Fruit fly (Drosophila melanogaster): ENCODE measurements around the gene Src64B.

Src64B gene

DNA sequence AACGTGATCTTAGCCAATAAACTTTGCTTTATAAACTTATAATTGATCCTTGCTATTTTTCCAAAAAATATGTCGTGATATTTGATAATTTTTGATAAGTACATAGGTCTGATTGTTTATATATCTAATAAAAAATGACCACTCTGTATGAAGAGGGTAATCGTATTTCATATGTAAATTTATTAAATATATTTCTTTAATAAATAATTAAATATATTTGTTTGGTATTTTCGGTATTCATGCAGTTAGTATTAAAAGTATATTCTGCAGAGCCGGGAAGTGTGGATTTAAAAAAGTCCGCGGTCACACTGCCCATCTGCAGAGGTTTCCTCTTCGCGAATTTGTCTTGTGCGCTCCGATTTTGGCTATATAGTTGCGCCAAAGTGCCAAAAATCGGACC, 438 bp upstream of the Src64B start, which contains the start of gene HDAC1:
HDAC1 (plus strand) TSS at position 301 of the 400 bp plus-strand sequence.
- TF ChIP-seq fd96Ca (GFP tag; IDR thresholded peaks at IDR 0.05) (no peak), CG8301 (tag; optimal IDR thresholded peaks at IDR 0.05) (no peak), CG34367 (tag; optimal IDR thresholded peaks at IDR 0.05) (no peak), EcR (GFP tag; optimal IDR thresholded peaks at IDR 0.05) (no peak), gl (tag; optimal IDR thresholded peaks at IDR 0.05) (no peak), CG32121 (GFP tag; IDR thresholded peaks at IDR 0.05) (no peak), CG4496 (GFP tag; IDR thresholded peaks at IDR 0.05) (no peak), CG10348 (GFP tag; IDR thresholded peaks at IDR 0.05) (no peak), CG9948 (tag; optimal IDR thresholded peaks at IDR 0.05) (no peak), Pif1B (GFP tag; optimal IDR thresholded peaks at IDR 0.05) (no peak), rn (GFP tag; IDR thresholded peaks at IDR 0.05) (no peak), CG13204 (GFP tag; optimal IDR thresholded peaks at IDR 0.05) (no peak), Pif1A (GFP tag; optimal IDR thresholded peaks at IDR 0.05) (no peak), CG14655 (GFP tag; optimal IDR thresholded peaks at IDR 0.05) (no peak)

- peak; percentile 80 for TF ChIP-seq Pif1B (GFP tag; optimal IDR thresholded peaks at IDR 0.05)
- peak; percentile 93 for TF ChIP-seq CG32121 (GFP tag; IDR thresholded peaks at IDR 0.05)
- peak; percentile 91 for TF ChIP-seq CG4496 (GFP tag; IDR thresholded peaks at IDR 0.05)
- peak; percentile 68 for TF ChIP-seq CG13204 (GFP tag; optimal IDR thresholded peaks at IDR 0.05)
- peak; percentile 81 for TF ChIP-seq CG17806 (tag; optimal IDR thresholded peaks at IDR 0.05)
- TF ChIP-seq gl (tag; optimal IDR thresholded peaks at IDR 0.05), result peak; percentile 64
- peak; percentile 90 for TF ChIP-seq EcR (GFP tag; optimal IDR thresholded peaks at IDR 0.05)
- peak; percentile 89 for TF ChIP-seq CG9948 (tag; optimal IDR thresholded peaks at IDR 0.05)
- peak; percentile 88 for TF ChIP-seq Pif1A (GFP tag; optimal IDR thresholded peaks at IDR 0.05)
- peak; percentile 88 for TF ChIP-seq CG15710 (tag; optimal IDR thresholded peaks at IDR 0.05)
- TF ChIP-seq CG34367 (tag; optimal IDR thresholded peaks at IDR 0.05), result peak; percentile 84
- TF ChIP-seq Snoo (tag; optimal IDR thresholded peaks at IDR 0.05), result peak; percentile 64
- peak; percentile 88 for TF ChIP-seq CG8159 (tag; optimal IDR thresholded peaks at IDR 0.05)
- peak; percentile 71 for TF ChIP-seq D1 (tag; optimal IDR thresholded peaks at IDR 0.05)
- TF ChIP-seq CG14655 (GFP tag; optimal IDR thresholded peaks at IDR 0.05), result peak; percentile 96
- peak; percentile 65 for TF ChIP-seq rn (GFP tag; IDR thresholded peaks at IDR 0.05)
- peak; percentile 70; the same call in 1 of the 2 replicates for TF ChIP-seq CG10348 (GFP tag; IDR thresholded peaks at IDR 0.05)
- peak; percentile 95 for TF ChIP-seq CG8301 (tag; optimal IDR thresholded peaks at IDR 0.05)
- TF ChIP-seq fd96Ca (GFP tag; IDR thresholded peaks at IDR 0.05), result peak; percentile 70; the same call in 2 of the 3 replicates
- peak; percentile 89 for TF ChIP-seq Ets98B (GFP tag; IDR thresholded peaks at IDR 0.05)
- peak; percentile 76 for TF ChIP-seq CG12605 (GFP tag; IDR thresholded peaks at IDR 0.05)
These were observed 1.4 kb downstream of the Src64B start for dm6 chr3L:4624371-4625154.

dm6 chr3L:4623870-4624269, 2.1 kb downstream of the Src64B start:
- TF ChIP-seq Ets98B (GFP tag; IDR thresholded peaks at IDR 0.05), result peak; percentile 37; the same call in 1 of the 2 replicates
- no peak for TF ChIP-seq Snoo (tag; optimal IDR thresholded peaks at IDR 0.05)
- peak; percentile 59; the same call in 1 of the 3 replicates for TF ChIP-seq fd96Ca (GFP tag; IDR thresholded peaks at IDR 0.05)
- peak; percentile 65; the same call in 2 of the 3 replicates for TF ChIP-seq CG4496 (GFP tag; IDR thresholded peaks at IDR 0.05)
- peak; percentile 35 for TF ChIP-seq CG17806 (tag; optimal IDR thresholded peaks at IDR 0.05)
- no peak for TF ChIP-seq CG10348 (GFP tag; IDR thresholded peaks at IDR 0.05)
- TF ChIP-seq CG32121 (GFP tag; IDR thresholded peaks at IDR 0.05), result peak; percentile 61
- peak; percentile 31 for TF ChIP-seq D1 (tag; optimal IDR thresholded peaks at IDR 0.05)
- no peak for TF ChIP-seq CG13204 (GFP tag; optimal IDR thresholded peaks at IDR 0.05)
- TF ChIP-seq Pif1A (GFP tag; optimal IDR thresholded peaks at IDR 0.05), result peak; percentile 60
- TF ChIP-seq CG14655 (GFP tag; optimal IDR thresholded peaks at IDR 0.05), result peak; percentile 83
- TF ChIP-seq CG8301 (tag; optimal IDR thresholded peaks at IDR 0.05), result peak; percentile 76
- peak; percentile 44 for TF ChIP-seq CG34367 (tag; optimal IDR thresholded peaks at IDR 0.05)
- peak; percentile 69 for TF ChIP-seq CG15710 (tag; optimal IDR thresholded peaks at IDR 0.05)
- TF ChIP-seq Pif1B (GFP tag; optimal IDR thresholded peaks at IDR 0.05), result peak; percentile 44
- TF ChIP-seq CG9948 (tag; optimal IDR thresholded peaks at IDR 0.05), result peak; percentile 48
- TF ChIP-seq gl (tag; optimal IDR thresholded peaks at IDR 0.05), result peak; percentile 25
- TF ChIP-seq rn (GFP tag; IDR thresholded peaks at IDR 0.05), result no peak; the same call in 1 of the 2 replicates
- no peak for TF ChIP-seq CG12605 (GFP tag; IDR thresholded peaks at IDR 0.05)
- no peak for TF ChIP-seq EcR (GFP tag; optimal IDR thresholded peaks at IDR 0.05)
- peak; percentile 61 for TF ChIP-seq CG8159 (tag; optimal IDR thresholded peaks at IDR 0.05)

DNA sequence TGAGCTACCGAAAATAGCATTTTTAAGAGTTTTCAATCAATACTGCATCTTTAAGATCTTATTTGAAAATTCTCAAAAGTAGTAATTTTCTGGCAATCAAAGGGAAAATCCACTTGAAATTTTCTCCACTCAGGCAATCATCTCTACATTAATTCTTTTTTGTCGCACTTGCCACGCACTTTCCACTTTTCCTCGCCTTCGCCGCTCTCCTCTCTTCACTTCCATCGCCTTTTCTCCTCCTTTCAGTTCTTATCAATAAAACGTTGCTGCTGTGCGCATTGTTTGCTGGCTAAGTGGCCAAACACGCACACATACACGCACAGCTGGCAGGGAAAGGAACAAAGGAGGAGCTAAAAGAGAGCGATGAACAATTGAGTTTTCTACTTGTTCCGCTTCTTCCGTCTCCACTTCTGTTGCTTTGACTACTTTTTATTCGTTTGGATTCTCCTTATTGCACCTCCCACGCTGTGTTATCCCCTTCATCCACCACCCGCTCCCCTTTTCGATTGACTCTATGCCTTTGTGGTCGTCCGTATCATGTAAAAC, 2.9 kb downstream of the Src64B start:
- TF ChIP-seq EcR (GFP tag; optimal IDR thresholded peaks at IDR 0.05) (peak; percentile 33), fd96Ca (GFP tag; IDR thresholded peaks at IDR 0.05) (no peak), CG32121 (GFP tag; IDR thresholded peaks at IDR 0.05) (no peak), Snoo (tag; optimal IDR thresholded peaks at IDR 0.05) (no peak)

DNA sequence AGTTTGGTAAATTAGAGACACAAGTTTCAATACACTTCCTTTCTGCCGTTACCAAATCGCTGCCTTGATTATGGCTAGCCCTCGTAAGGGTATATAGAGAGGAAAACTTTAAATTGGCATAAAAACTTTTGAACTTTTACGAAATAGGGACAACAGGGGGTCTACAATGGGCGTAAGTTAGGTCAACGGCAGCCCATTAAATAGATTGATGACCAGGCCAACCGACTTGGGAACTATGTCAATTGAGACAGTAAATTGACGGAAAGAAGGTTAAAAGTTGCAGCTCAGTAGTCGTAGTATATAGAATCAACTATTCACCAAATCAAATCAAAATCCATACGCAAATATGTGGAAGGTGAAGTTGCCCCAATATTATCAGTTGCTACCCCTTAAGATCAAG, 5.1 kb downstream of the Src64B start, which contains the start of gene CG32246:
CG32246 (plus strand) TSS at position 301 of the 400 bp plus-strand sequence.
- TF ChIP-seq CG17806 (tag; optimal IDR thresholded peaks at IDR 0.05) (no peak), CG13204 (GFP tag; optimal IDR thresholded peaks at IDR 0.05) (no peak), EcR (GFP tag; optimal IDR thresholded peaks at IDR 0.05) (no peak), Pif1A (GFP tag; optimal IDR thresholded peaks at IDR 0.05) (no peak), CG9948 (tag; optimal IDR thresholded peaks at IDR 0.05) (no peak)
